Fruit fly (Drosophila melanogaster) whole organism, wandering third instar larva: ENCODE results near the gene CG3823.

Experiments
- Abd-B ChIP-seq: fragments of >200 bp; optimal IDR thresholded peaks from 2 replicates; lab custom pipeline; 2017; ENCODE audit warnings: missing biosample characterization, missing genetic modification characterization
- CG32264 ChIP-seq: fragments of 200-800 bp; sonication (Bioruptor generic); optimal IDR thresholded peaks from 2 replicates; lab custom pipeline; 2016; ENCODE audit warnings: missing biosample characterization, missing genetic modification characterization
- CG9705 ChIP-seq: fragments of 200-800 bp; sonication (Bioruptor generic); optimal IDR thresholded peaks from 2 replicates; lab custom pipeline; 2018; ENCODE audit warnings: missing biosample characterization, mild to moderate bottlenecking, missing genetic modification characterization
- CrebA ChIP-seq: fragments of 200-800 bp; sonication (Bioruptor generic); optimal IDR thresholded peaks from 2 replicates; lab custom pipeline; 2016; ENCODE audit warnings: missing biosample characterization, mild to moderate bottlenecking, missing genetic modification characterization, borderline replicate concordance
- Dfd ChIP-seq: fragments of >200 bp; optimal IDR thresholded peaks from 2 replicates; lab custom pipeline; 2017; ENCODE audit warnings: missing biosample characterization, missing genetic modification characterization
- Dif ChIP-seq: fragments of 200-275, 200-300 bp; sonication (Bioruptor generic); optimal IDR thresholded peaks from 2 replicates; lab custom pipeline; 2018; ENCODE audit warnings: missing biosample characterization, missing genetic modification characterization; ENCODE audit not compliant: partially characterized antibody
- GATAd ChIP-seq: sonication (Bioruptor generic); optimal IDR thresholded peaks from 2 replicates; lab custom pipeline; 2016; ENCODE audit warnings: missing biosample characterization, missing genetic modification characterization
- HLH106 ChIP-seq: fragments of 200-800 bp; optimal IDR thresholded peaks from 3 replicates; lab custom pipeline; 2019; ENCODE audit warnings: missing biosample characterization, mild to moderate bottlenecking, missing genetic modification characterization, moderate library complexity
- Hnf4 ChIP-seq: fragments of 200-800 bp; sonication (Bioruptor generic); optimal IDR thresholded peaks from 2 replicates; lab custom pipeline; 2016; ENCODE audit warnings: missing biosample characterization, mild to moderate bottlenecking, missing genetic modification characterization
- Hr78 ChIP-seq: fragments of >200 bp; optimal IDR thresholded peaks from 2 replicates; lab custom pipeline; 2017; ENCODE audit warnings: missing biosample characterization, missing genetic modification characterization
- Hr83 ChIP-seq: fragments of 200-300 bp; sonication (Bioruptor generic); optimal IDR thresholded peaks from 2 replicates; lab custom pipeline; 2016; ENCODE audit warnings: missing biosample characterization, mild to moderate bottlenecking, missing genetic modification characterization, moderate library complexity; ENCODE audit not compliant: poor library complexity, severe bottlenecking
- Jra ChIP-seq: sonication (Bioruptor generic); optimal IDR thresholded peaks from 2 replicates; lab custom pipeline; 2016; ENCODE audit warnings: missing biosample characterization, missing genetic modification characterization
- Mio ChIP-seq: sonication (Bioruptor generic); optimal IDR thresholded peaks from 2 replicates; lab custom pipeline; 2016; ENCODE audit warnings: missing biosample characterization, missing genetic modification characterization
- Myc ChIP-seq: fragments of >200 bp; optimal IDR thresholded peaks from 2 replicates; lab custom pipeline; 2017
- N ChIP-seq: fragments of >200 bp; optimal IDR thresholded peaks from 2 replicates; lab custom pipeline; 2018; ENCODE audit warnings: missing biosample characterization, missing external identifiers, missing genetic modification characterization
- OdsH ChIP-seq: fragments of 200-800 bp; sonication (Bioruptor generic); optimal IDR thresholded peaks from 2 replicates; lab custom pipeline; 2016; ENCODE audit warnings: missing biosample characterization, mild to moderate bottlenecking, missing genetic modification characterization
- Rel ChIP-seq, 2 experiments: fragments of 200-800 bp; sonication (Bioruptor generic) in 1 of 2; optimal IDR thresholded peaks; 2 replicates in 1 of 2; 3 replicates in 1 of 2; lab custom pipeline; 2016 to 2019; ENCODE audit warnings: mild to moderate bottlenecking in 2 of 2, missing biosample characterization in 2 of 2, missing genetic modification characterization in 2 of 2, moderate library complexity in 1 of 2
- Sp1 ChIP-seq: fragments of 200-800 bp; sonication (Bioruptor generic); optimal IDR thresholded peaks from 3 replicates; lab custom pipeline; 2019; ENCODE audit warnings: missing biosample characterization, mild to moderate bottlenecking, missing genetic modification characterization, moderate library complexity
- Vsx2 ChIP-seq: fragments of 200-300, 225-300 bp; sonication (Bioruptor generic); optimal IDR thresholded peaks from 2 replicates; lab custom pipeline; 2018; ENCODE audit warnings: missing biosample characterization, missing genetic modification characterization; ENCODE audit not compliant: partially characterized antibody
- br ChIP-seq: fragments of 200-800 bp; sonication (Bioruptor generic); optimal IDR thresholded peaks from 2 replicates; lab custom pipeline; 2016; ENCODE audit warnings: missing biosample characterization, missing genetic modification characterization
- brk ChIP-seq: fragments of 200-800 bp; sonication (Bioruptor generic); optimal IDR thresholded peaks from 2 replicates; lab custom pipeline; 2016; ENCODE audit warnings: missing biosample characterization, mild to moderate bottlenecking, missing genetic modification characterization
- dl ChIP-seq, 2 experiments: fragments of 175-275, 200-275 bp in 1 of 2; fragments of 200-275 bp in 1 of 2; sonication (Bioruptor generic); optimal IDR thresholded peaks; lab custom pipeline; 2018; ENCODE audit warnings: mild to moderate bottlenecking in 2 of 2, missing biosample characterization in 2 of 2, missing genetic modification characterization in 2 of 2, moderate library complexity in 2 of 2; ENCODE audit not compliant: partially characterized antibody in 2 of 2, insufficient read depth in 1 of 2
- dmrt93B ChIP-seq: fragments of 200-800 bp; sonication (Bioruptor generic); optimal IDR thresholded peaks from 2 replicates; lab custom pipeline; 2018; ENCODE audit warnings: missing biosample characterization, mild to moderate bottlenecking, missing genetic modification characterization
- dsf ChIP-seq: sonication (Bioruptor generic); optimal IDR thresholded peaks from 2 replicates; lab custom pipeline; 2016; ENCODE audit warnings: missing biosample characterization, missing genetic modification characterization, borderline replicate concordance
- ey ChIP-seq: fragments of 200-800 bp; sonication (Bioruptor generic); optimal IDR thresholded peaks from 2 replicates; lab custom pipeline; 2016; ENCODE audit warnings: missing biosample characterization, missing genetic modification characterization
- foxo ChIP-seq, 2 experiments: fragments of 200-800 bp; sonication (Bioruptor generic); optimal IDR thresholded peaks; 2 replicates in 1 of 2; 3 replicates in 1 of 2; lab custom pipeline; 2016 to 2017; ENCODE audit warnings: missing biosample characterization in 2 of 2, missing genetic modification characterization in 2 of 2
- fru ChIP-seq: fragments of 200-800 bp; sonication (Bioruptor generic); optimal IDR thresholded peaks from 3 replicates; lab custom pipeline; 2016; ENCODE audit warnings: missing biosample characterization, mild to moderate bottlenecking, missing genetic modification characterization
- h ChIP-seq: fragments of 200-800 bp; sonication (Bioruptor generic); optimal IDR thresholded peaks from 3 replicates; lab custom pipeline; 2016; ENCODE audit warnings: missing biosample characterization, mild to moderate bottlenecking, missing genetic modification characterization
- jim ChIP-seq: fragments of 175-275, 200-325 bp; sonication (Bioruptor generic); optimal IDR thresholded peaks from 2 replicates; lab custom pipeline; 2016; ENCODE audit warnings: missing biosample characterization, mild to moderate bottlenecking, missing genetic modification characterization
- lola ChIP-seq: fragments of >200 bp; optimal IDR thresholded peaks from 2 replicates; lab custom pipeline; 2017; ENCODE audit warnings: missing biosample characterization, missing genetic modification characterization
- pan ChIP-seq: fragments of >200 bp; optimal IDR thresholded peaks from 2 replicates; lab custom pipeline; 2017
- psq ChIP-seq: fragments of 200-800 bp; sonication (Bioruptor generic); optimal IDR thresholded peaks from 3 replicates; lab custom pipeline; 2017; ENCODE audit warnings: missing biosample characterization, mild to moderate bottlenecking, missing genetic modification characterization, moderate library complexity
- rgr ChIP-seq: fragments of 200-800 bp; sonication (Bioruptor generic); optimal IDR thresholded peaks from 3 replicates; lab custom pipeline; 2016; ENCODE audit warnings: missing biosample characterization, mild to moderate bottlenecking, missing genetic modification characterization
- sage ChIP-seq: fragments of 200-800 bp; sonication (Bioruptor generic); optimal IDR thresholded peaks from 2 replicates; lab custom pipeline; 2016; ENCODE audit warnings: missing biosample characterization, mild to moderate bottlenecking, missing genetic modification characterization
- sv ChIP-seq: fragments of 200-800 bp; sonication (Bioruptor generic); optimal IDR thresholded peaks from 3 replicates; lab custom pipeline; 2016; ENCODE audit warnings: missing biosample characterization, missing genetic modification characterization
- tai ChIP-seq: sonication (Bioruptor generic); optimal IDR thresholded peaks from 2 replicates; lab custom pipeline; 2016; ENCODE audit warnings: missing biosample characterization, missing genetic modification characterization
- usp ChIP-seq: fragments of >200 bp; optimal IDR thresholded peaks from 2 replicates; lab custom pipeline; 2017; ENCODE audit warnings: missing biosample characterization, missing genetic modification characterization
- woc ChIP-seq: sonication (Bioruptor generic); optimal IDR thresholded peaks from 2 replicates; lab custom pipeline; 2016; ENCODE audit warnings: missing biosample characterization, mild to moderate bottlenecking, missing genetic modification characterization

Gene CG3823

DNA sequence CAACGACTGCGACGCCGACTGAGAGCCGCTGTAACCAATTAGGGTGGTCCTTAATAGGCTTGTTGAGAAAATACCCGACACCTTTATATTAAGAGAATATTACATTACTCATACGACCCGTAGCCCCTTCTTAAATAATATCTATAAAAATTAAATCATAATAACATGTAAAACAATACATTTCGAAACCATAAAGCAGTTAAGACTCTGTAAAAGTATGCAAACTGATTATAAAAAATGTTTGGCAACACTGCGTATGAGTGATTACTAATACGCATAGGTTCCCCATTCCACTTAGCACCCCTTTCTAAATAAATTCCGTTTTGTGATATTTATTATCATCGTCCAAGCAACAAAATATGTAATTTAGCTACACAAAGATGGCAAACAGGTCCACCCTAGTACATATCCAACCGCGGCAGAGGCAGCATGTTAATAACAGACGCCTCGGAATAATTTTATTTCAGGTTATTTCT is 36.9 kb downstream of the CG3823 start:
- TF ChIP-seq h (GFP tag; lab: Kevin White, UChicago) (peak; percentile 75), Hr78 (GFP tag; lab: Kevin White, UChicago) (no peak), rgr (GFP tag; lab: Kevin White, UChicago) (peak; percentile 73), Vsx2 (GFP tag; lab: Kevin White, UChicago) (no peak), foxo (GFP tag; optimal IDR thresholded peaks at IDR 0.05; lab: Kevin White, UChicago) (peak in 1 of 2 experiments; percentile 78), lola (no peak), pan (lab: Kevin White, UChicago) (no peak), CG9705 (GFP tag; lab: Kevin White, UChicago) (peak; percentile 72), br (peak; percentile 79), sage (GFP tag; lab: Kevin White, UChicago) (no peak), woc (GFP tag; lab: Kevin White, UChicago) (no peak), Myc (lab: Kevin White, UChicago) (no peak), dmrt93B (GFP tag; lab: Kevin White, UChicago) (peak; percentile 85), Jra (GFP tag; lab: Kevin White, UChicago) (no peak), dsf (no peak), Sp1 (peak; percentile 92), psq (GFP tag; lab: Kevin White, UChicago) (peak; percentile 51), CrebA (GFP tag; lab: Kevin White, UChicago) (no peak), Abd-B (GFP tag; lab: Kevin White, UChicago) (no peak), Mio (GFP tag; lab: Kevin White, UChicago) (no peak), Hr83 (GFP tag; lab: Kevin White, UChicago) (no peak), Dfd (GFP tag; lab: Kevin White, UChicago) (no peak), sv (GFP tag; lab: Kevin White, UChicago) (peak; percentile 66), tai (GFP tag; lab: Kevin White, UChicago) (no peak), CG32264 (no peak), GATAd (no peak), fru (GFP tag; lab: Kevin White, UChicago) (peak; percentile 78), usp (GFP tag; lab: Kevin White, UChicago) (no peak), OdsH (GFP tag; lab: Kevin White, UChicago) (peak; percentile 76), Dif (no peak), dl (GFP tag; optimal IDR thresholded peaks at IDR 0.05; lab: Kevin White, UChicago; ENCODE audit: insufficient read depth in 1 of 2, partially characterized antibody in 2 of 2) (no peak), jim (GFP tag; lab: Kevin White, UChicago) (no peak), ey (GFP tag; lab: Kevin White, UChicago) (peak; percentile 57), Rel (GFP tag; optimal IDR thresholded peaks at IDR 0.05; lab: Kevin White, UChicago) (no peak), Rel (tag; optimal IDR thresholded peaks at IDR 0.05; lab: Kevin White, UChicago) (peak; percentile 42), Hnf4 (GFP tag; lab: Kevin White, UChicago) (peak; percentile 49), N (GFP tag; lab: Kevin White, UChicago) (no peak), HLH106 (tag; lab: Kevin White, UChicago) (peak; percentile 88), brk (GFP tag; lab: Kevin White, UChicago) (peak; percentile 30)
- TF ChIP-seq, all 38 proteins: peak for 16

DNA sequence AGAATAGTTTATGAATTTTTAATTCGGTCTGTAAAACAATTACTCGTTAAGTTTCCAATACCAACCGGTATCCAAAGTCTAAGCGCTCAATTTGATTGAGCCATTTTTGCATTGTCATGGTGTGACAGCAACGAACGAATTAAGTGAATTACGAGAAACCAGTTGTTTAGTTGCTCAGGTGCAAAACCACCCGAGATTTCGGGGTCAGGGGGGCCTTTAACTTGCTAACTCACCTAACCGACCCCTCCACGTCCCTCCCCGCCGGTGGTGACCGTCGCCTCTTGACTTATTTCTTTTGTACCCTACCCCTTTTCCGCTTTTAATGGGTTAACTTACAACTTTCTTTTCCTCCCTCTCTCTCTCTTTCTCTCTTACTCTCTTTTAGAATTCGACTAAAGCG is 37.9 kb downstream of the CG3823 start:
- no peak for TF ChIP-seq Rel (GFP tag; optimal IDR thresholded peaks at IDR 0.05; lab: Kevin White, UChicago)
- peak; percentile 7 for TF ChIP-seq Rel (tag; optimal IDR thresholded peaks at IDR 0.05; lab: Kevin White, UChicago)
- TF ChIP-seq psq (GFP tag; lab: Kevin White, UChicago) = peak; percentile 43
- TF ChIP-seq Sp1 = no peak

DNA sequence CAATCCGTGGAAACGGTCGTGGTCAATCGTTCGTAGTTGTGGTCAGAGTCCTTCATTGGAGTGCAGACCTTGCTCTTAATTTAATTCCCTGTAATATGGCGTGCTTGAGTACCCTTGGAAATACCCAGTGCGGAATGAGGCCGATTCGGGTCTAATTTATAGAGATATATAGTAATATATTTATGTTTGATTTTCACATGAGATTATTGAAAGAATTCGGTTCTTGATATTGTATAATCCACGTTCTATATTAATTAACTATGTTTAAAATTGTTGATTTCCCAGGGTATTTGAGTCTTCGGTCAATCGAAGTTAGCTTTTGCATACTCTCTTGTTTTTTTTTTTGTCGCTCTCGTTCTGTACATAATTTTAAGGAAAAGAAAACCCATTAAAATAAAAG is 39.5 kb downstream of the CG3823 start:
- TF ChIP-seq foxo (GFP tag; optimal IDR thresholded peaks at IDR 0.05; lab: Kevin White, UChicago) = peak in 1 of 2 experiments; percentile 58
- peak; percentile 33 for TF ChIP-seq HLH106 (tag; lab: Kevin White, UChicago)
- no peak for TF ChIP-seq tai (GFP tag; lab: Kevin White, UChicago)
- peak; percentile 40 for TF ChIP-seq sage (GFP tag; lab: Kevin White, UChicago)
- TF ChIP-seq h (GFP tag; lab: Kevin White, UChicago) = peak; percentile 30
- peak; percentile 22 for TF ChIP-seq OdsH (GFP tag; lab: Kevin White, UChicago)
- TF ChIP-seq sv (GFP tag; lab: Kevin White, UChicago) = no peak
- TF ChIP-seq Jra (GFP tag; lab: Kevin White, UChicago) = no peak
